Worm (Caenorhabditis elegans): Measurements from ENCODE around the gene F23D12.10.

DNA sequence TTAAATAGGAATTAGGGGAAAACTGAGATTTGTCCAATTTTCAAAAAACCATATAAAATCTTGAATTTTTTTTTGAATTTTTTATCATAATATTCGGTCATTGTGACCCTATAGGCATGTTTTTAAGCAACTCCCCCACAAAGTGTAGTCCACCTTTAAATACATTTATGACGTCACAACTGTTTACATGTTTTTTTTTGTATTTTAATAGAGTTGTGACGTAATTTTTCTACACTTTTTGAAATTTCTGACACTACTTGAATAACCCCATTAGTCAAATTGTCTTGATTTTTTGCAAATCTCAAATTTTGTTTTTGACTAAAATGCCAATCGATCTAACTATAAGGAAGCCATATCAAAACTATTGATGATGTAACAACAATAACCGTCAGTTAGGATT lies 49.5 kb downstream of the F23D12.10 start:
- TF ChIP-seq nhr-76 (tag; optimal IDR thresholded peaks at IDR 0.05) (no peak), snpc-4 (tag; optimal IDR thresholded peaks at IDR 0.05) (no peak), tbx-8 (GFP tag; optimal IDR thresholded peaks at IDR 0.05) (no peak), elt-3 (tag; optimal IDR thresholded peaks at IDR 0.05) (no peak), hlh-1 (tag; optimal IDR thresholded peaks at IDR 0.05) (no peak), nhr-237 (tag; optimal IDR thresholded peaks at IDR 0.05) (no peak), ces-1 (GFP tag; optimal IDR thresholded peaks at IDR 0.05) (no peak), mep-1 (tag; optimal IDR thresholded peaks at IDR 0.05) (no peak), lin-13 (tag; optimal IDR thresholded peaks at IDR 0.05) (no peak), elt-1 (tag; optimal IDR thresholded peaks at IDR 0.05; ENCODE audit: borderline replicate concordance, insufficient read depth) (no peak)

All from whole organism, mixed stage, embryonic.